Worm (Caenorhabditis elegans): ENCODE measurements around the gene F35C11.5.

DNA sequence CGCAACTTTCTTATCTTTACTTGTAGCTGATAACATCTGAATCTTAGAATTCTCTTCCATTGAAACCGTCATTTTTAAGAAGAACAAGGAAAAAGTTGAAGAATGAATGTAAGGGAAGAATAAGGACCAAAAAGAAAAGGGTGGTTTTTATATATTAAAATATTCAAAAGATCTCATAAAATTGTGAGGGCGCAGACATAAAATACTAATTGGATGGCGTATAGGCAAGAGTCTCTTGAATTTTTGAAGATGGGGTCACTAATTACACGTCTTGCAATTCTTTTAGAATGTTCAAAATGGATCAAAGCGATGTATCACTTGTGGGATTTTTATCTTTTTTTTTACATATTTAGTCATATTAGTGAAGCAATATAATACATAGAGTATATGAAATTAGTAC lies 40.9 kb upstream of the F35C11.5 start, which contains the start of gene twk-3:
- TF ChIP-seq unc-55 (GFP tag; optimal IDR thresholded peaks at IDR 0.05) (no peak), T23F11.4 (GFP tag; optimal IDR thresholded peaks at IDR 0.05) (no peak), ceh-9 (tag; optimal IDR thresholded peaks at IDR 0.05) (no peak), unc-86 (tag; optimal IDR thresholded peaks at IDR 0.05) (no peak), lin-11 (tag; optimal IDR thresholded peaks at IDR 0.05) (no peak), pha-4 (tag; optimal IDR thresholded peaks at IDR 0.05) (no peak), pax-1 (tag; optimal IDR thresholded peaks at IDR 0.05) (no peak), sox-4 (tag; optimal IDR thresholded peaks at IDR 0.05) (no peak)
